Worm (Caenorhabditis elegans): ENCODE results near the gene msrp-5.
"Not testable (repeated sequence)": the region's sequence is repeated elsewhere in the genome, so short reads cannot be mapped to it uniquely, and the experiment has no call there.

msrp-5 gene

ce11 chrII:2649015-2649414, 32.3 kb downstream of the msrp-5 start (continued):
- TF ChIP-seq nhr-20 (tag; optimal IDR thresholded peaks at IDR 0.05) (peak; percentile 49), swsn-7 (tag; optimal IDR thresholded peaks at IDR 0.05) (peak; percentile 47), lir-3 (tag; optimal IDR thresholded peaks at IDR 0.05; ENCODE audit: poor library complexity) (no peak), elt-2 (tag; optimal IDR thresholded peaks at IDR 0.05) (no peak), lin-35 (GFP tag; optimal IDR thresholded peaks at IDR 0.05) (peak; percentile 5 to 11)

DNA sequence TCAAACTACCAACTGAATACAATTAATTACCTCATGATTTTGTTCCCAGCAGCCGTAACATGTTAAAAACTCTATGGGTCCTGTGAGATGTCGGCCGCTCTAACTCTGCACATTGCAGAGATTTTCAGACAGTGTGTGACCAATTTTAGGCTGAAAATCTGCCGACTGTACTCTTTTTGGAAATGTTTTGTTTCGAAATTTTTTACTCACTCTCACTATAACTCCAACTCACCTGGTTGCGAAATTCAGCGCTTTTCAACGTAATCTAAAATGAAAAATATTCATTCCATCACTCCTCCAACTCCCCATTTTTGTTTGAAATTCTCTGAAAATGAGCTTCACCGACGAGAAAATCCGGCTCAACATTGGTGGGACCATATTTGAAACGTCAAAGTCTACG, 32.8 kb downstream of the msrp-5 start, which contains the start of the genes F22E5.13 and F22E5.6:
Gene F22E5.13, minus strand, starts transcription at position 101 of the 400 bp plus-strand sequence.
Gene F22E5.6, plus strand, starts transcription at position 297 of the 400 bp plus-strand sequence.
- TF ChIP-seq efl-1 (optimal IDR thresholded peaks at IDR 0.05): no peak
- no peak for TF ChIP-seq efl-1 (GFP tag; optimal IDR thresholded peaks at IDR 0.05 in 1 of 2)

ce11 chrII:2656606-2657005, 39.9 kb downstream of the msrp-5 start, which contains the start of gene sri-47:
sri-47 (plus strand) TSS chrII:2656906.
- no peak for TF ChIP-seq snu-23 (GFP tag; optimal IDR thresholded peaks at IDR 0.05)
- TF ChIP-seq ets-5 (GFP tag; IDR thresholded peaks at IDR 0.05): no peak
- TF ChIP-seq Y116A8C.19 (tag; optimal IDR thresholded peaks at IDR 0.05; ENCODE audit: borderline replicate concordance): no peak
- TF ChIP-seq lin-35 (GFP tag; optimal IDR thresholded peaks at IDR 0.05): no peak

DNA sequence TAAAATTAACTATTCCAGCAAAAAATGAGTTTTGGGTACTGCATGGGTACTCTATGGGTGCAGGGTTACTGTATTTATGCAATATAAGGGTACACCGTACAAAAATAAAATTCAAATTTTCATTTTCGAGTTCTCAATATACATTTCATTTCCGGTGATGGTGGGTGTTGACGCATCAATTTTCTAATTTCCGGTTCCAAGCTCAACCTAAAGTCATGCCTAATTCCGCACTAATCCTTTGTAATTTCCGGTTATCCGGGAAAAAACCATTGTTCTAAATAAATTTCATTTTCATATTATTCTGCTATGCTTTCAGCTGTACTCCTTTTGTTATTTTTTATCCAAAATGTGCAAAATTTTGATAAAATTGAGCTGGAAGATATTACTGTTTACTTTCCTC, 42.6 kb downstream of the msrp-5 start, which contains the start of gene gcy-21:
Gene gcy-21, plus strand, starts transcription at position 301 of the 400 bp plus-strand sequence.
- TF ChIP-seq lir-3 (tag; optimal IDR thresholded peaks at IDR 0.05; ENCODE audit: poor library complexity) (no peak), xbp-1 (tag; optimal IDR thresholded peaks at IDR 0.05) (no peak), efl-1 (optimal IDR thresholded peaks at IDR 0.05) (no peak), efl-1 (GFP tag; optimal IDR thresholded peaks at IDR 0.05 in 1 of 2) (peak in 1 of 2 experiments; percentile 13), hlh-4 (tag; optimal IDR thresholded peaks at IDR 0.05) (no peak), nhr-71 (tag; optimal IDR thresholded peaks at IDR 0.05) (no peak), pqm-1 (tag; optimal IDR thresholded peaks at IDR 0.05) (no peak), nhr-90 (tag; optimal IDR thresholded peaks at IDR 0.05; ENCODE audit: poor library complexity) (no peak), fkh-8 (tag; optimal IDR thresholded peaks at IDR 0.05) (peak; percentile 7), mdl-1 (tag; optimal IDR thresholded peaks at IDR 0.05) (no peak), mep-1 (tag; optimal IDR thresholded peaks at IDR 0.05) (no peak)

DNA sequence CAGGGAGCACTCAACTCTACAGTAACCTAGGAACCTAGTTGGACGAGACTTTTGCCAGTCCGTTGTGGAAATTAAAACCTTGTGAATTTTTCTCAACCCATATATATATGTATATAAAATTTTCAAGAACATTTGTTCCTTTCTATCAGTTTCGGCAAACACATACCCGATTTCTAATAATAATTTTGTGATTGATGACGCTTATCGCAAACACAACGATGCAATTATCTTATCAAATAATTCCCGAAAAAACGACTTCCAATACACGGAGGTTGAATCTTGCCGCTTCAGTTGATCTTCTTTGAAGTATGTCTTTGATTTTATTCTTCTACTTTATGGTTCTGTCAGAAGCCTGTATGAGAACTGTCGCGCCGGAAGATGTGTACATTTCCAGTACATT, 48.3 kb downstream of the msrp-5 start, which contains the start of gene F22E5.2:
Gene F22E5.2, plus strand, starts transcription at position 301 of the 400 bp plus-strand sequence.
- TF ChIP-seq nhr-11, mef-2, nhr-77 (tag; optimal IDR thresholded peaks at IDR 0.05): not testable (repeated sequence)

- TF ChIP-seq nhr-12 (tag; optimal IDR thresholded peaks at IDR 0.05): no peak
- TF ChIP-seq aha-1 (tag; optimal IDR thresholded peaks at IDR 0.05): no peak
- TF ChIP-seq nhr-85 (tag): no peak
- TF ChIP-seq tlp-1 (tag; optimal IDR thresholded peaks at IDR 0.05): no peak
- TF ChIP-seq nhr-11 (tag; optimal IDR thresholded peaks at IDR 0.05): no peak
- no peak for TF ChIP-seq lsy-2 (tag; optimal IDR thresholded peaks at IDR 0.05)
These were observed 48.9 kb downstream of the msrp-5 start, which contains the start of gene F22E5.22 for ce11 chrII:2665606-2666005. F22E5.22 (plus strand) TSS chrII:2665906.
